Worm (Caenorhabditis elegans) whole organism, L2 larva: Measurements from ENCODE around the gene lips-12.

ENCODE experiments used
- C34F6.9 ChIP-seq: fragments of 150-350 bp; optimal IDR thresholded peaks from 2 replicates; lab custom pipeline; 2014; ENCODE audit warnings: missing biosample characterization, missing genetic modification characterization
- F13H6.1 ChIP-seq: sonication (generic microtip); optimal IDR thresholded peaks from 2 replicates; lab custom pipeline; 2016; ENCODE audit warnings: missing genetic modification characterization, missing compliant biosample characterization
- R02D3.7 ChIP-seq: fragments of 150-350 bp; optimal IDR thresholded peaks from 2 replicates; lab custom pipeline; 2014; ENCODE audit warnings: missing biosample characterization, missing genetic modification characterization
- Y55F3AM.14 ChIP-seq: fragments of 200-800 bp; sonication (Bioruptor generic); optimal IDR thresholded peaks from 2 replicates; lab custom pipeline; 2018; ENCODE audit warnings: mild to moderate bottlenecking, missing genetic modification characterization, missing compliant biosample characterization
- ZK546.5 ChIP-seq: sonication (generic microtip); optimal IDR thresholded peaks from 2 replicates; lab custom pipeline; 2017; ENCODE audit warnings: missing biosample characterization, missing genetic modification characterization
- alr-1 ChIP-seq: fragments of 150-350 bp; optimal IDR thresholded peaks from 2 replicates; lab custom pipeline; 2014; ENCODE audit warnings: missing biosample characterization, missing genetic modification characterization
- aly-2 ChIP-seq: fragments of 150-350 bp; optimal IDR thresholded peaks from 2 replicates; lab custom pipeline; 2014; ENCODE audit warnings: missing biosample characterization, missing genetic modification characterization
- ama-1 ChIP-seq: fragments of 150-350 bp; optimal IDR thresholded peaks from 2 replicates; lab custom pipeline; 2018; ENCODE audit warnings: inconsistent platforms
- blmp-1 ChIP-seq: sonication (generic microtip); optimal IDR thresholded peaks from 2 replicates; lab custom pipeline; 2017; ENCODE audit warnings: missing genetic modification characterization, mild to moderate bottlenecking, missing compliant biosample characterization, antibody characterized with exemption, moderate library complexity; ENCODE audit not compliant: insufficient read depth
- ceh-16 ChIP-seq: fragments of 150-350 bp; optimal IDR thresholded peaks from 2 replicates; lab custom pipeline; 2014; ENCODE audit warnings: missing biosample characterization, missing genetic modification characterization
- ceh-82 ChIP-seq: fragments of 150-350 bp; optimal IDR thresholded peaks from 2 replicates; lab custom pipeline; 2014; ENCODE audit warnings: missing biosample characterization, missing genetic modification characterization
- crh-2 ChIP-seq: sonication (generic microtip); optimal IDR thresholded peaks from 2 replicates; lab custom pipeline; 2017; ENCODE audit warnings: missing biosample characterization, missing genetic modification characterization
- dmd-4 ChIP-seq: sonication (generic microtip); optimal IDR thresholded peaks from 2 replicates; lab custom pipeline; 2017; ENCODE audit warnings: missing biosample characterization, missing genetic modification characterization
- egl-27 ChIP-seq: sonication (generic microtip); optimal IDR thresholded peaks from 3 replicates; lab custom pipeline; 2017; ENCODE audit warnings: missing biosample characterization, missing genetic modification reagents, missing genetic modification characterization
- elt-1 ChIP-seq: fragments of 150-350 bp; optimal IDR thresholded peaks from 2 replicates; lab custom pipeline; 2014; ENCODE audit warnings: missing biosample characterization, missing genetic modification characterization
- elt-3 ChIP-seq: sonication (generic microtip); optimal IDR thresholded peaks from 2 replicates; lab custom pipeline; 2017; ENCODE audit warnings: missing biosample characterization, missing genetic modification characterization
- gmeb-1 ChIP-seq: fragments of 150-350 bp; optimal IDR thresholded peaks from 2 replicates; lab custom pipeline; 2014; ENCODE audit warnings: missing biosample characterization, missing genetic modification characterization
- lin-11 ChIP-seq: fragments of 150-350 bp; sonication (generic microtip); optimal IDR thresholded peaks from 2 replicates; lab custom pipeline; 2014; ENCODE audit warnings: missing biosample characterization, missing genetic modification characterization, inconsistent platforms, mixed read lengths
- lin-13 ChIP-seq: fragments of 150-350 bp; optimal IDR thresholded peaks from 2 replicates; lab custom pipeline; 2014; ENCODE audit warnings: missing biosample characterization, missing genetic modification reagents, missing genetic modification characterization
- lin-39 ChIP-seq: fragments of 150-350 bp; optimal IDR thresholded peaks from 2 replicates; lab custom pipeline; 2014; ENCODE audit warnings: missing biosample characterization, missing genetic modification reagents, missing genetic modification characterization
- lsy-2 ChIP-seq, 2 experiments: fragments of 150-350 bp in 1 of 2; sonication (generic microtip) in 1 of 2; optimal IDR thresholded peaks; 2 replicates each; lab custom pipeline; 2014 to 2017; ENCODE audit warnings: missing biosample characterization in 2 of 2, missing genetic modification characterization in 2 of 2
- mab-5 ChIP-seq: fragments of 150-350 bp; optimal IDR thresholded peaks from 2 replicates; lab custom pipeline; 2014; ENCODE audit warnings: missing biosample characterization, missing genetic modification characterization
- mbf-1 ChIP-seq: sonication (generic microtip); optimal IDR thresholded peaks from 2 replicates; lab custom pipeline; 2017; ENCODE audit warnings: missing biosample characterization, missing genetic modification characterization
- mdl-1 ChIP-seq, 2 experiments: fragments of 150-350 bp in 1 of 2; sonication (generic microtip) in 1 of 2; optimal IDR thresholded peaks; 2 replicates each; lab custom pipeline; 2017; ENCODE audit warnings: missing biosample characterization in 2 of 2, missing genetic modification characterization in 2 of 2
- nhr-10 ChIP-seq: sonication (generic microtip); optimal IDR thresholded peaks from 2 replicates; lab custom pipeline; 2017; ENCODE audit warnings: missing biosample characterization, missing genetic modification characterization
- nhr-11 ChIP-seq: fragments of 150-350 bp; optimal IDR thresholded peaks from 2 replicates; lab custom pipeline; 2014; ENCODE audit warnings: missing biosample characterization, missing genetic modification characterization
- nhr-12 ChIP-seq: fragments of 150-350 bp; optimal IDR thresholded peaks from 2 replicates; lab custom pipeline; 2014; ENCODE audit warnings: missing biosample characterization, missing genetic modification characterization
- nhr-129 ChIP-seq: fragments of 150-350 bp; optimal IDR thresholded peaks from 2 replicates; lab custom pipeline; 2014; ENCODE audit warnings: missing biosample characterization, missing genetic modification characterization
- nhr-21 ChIP-seq: fragments of 150-350 bp; optimal IDR thresholded peaks from 2 replicates; lab custom pipeline; 2014; ENCODE audit warnings: missing biosample characterization, missing genetic modification characterization
- nhr-23 ChIP-seq: fragments of 150-350 bp; optimal IDR thresholded peaks from 2 replicates; lab custom pipeline; 2014; ENCODE audit warnings: missing biosample characterization, missing genetic modification reagents, missing genetic modification characterization
- nhr-237 ChIP-seq: fragments of 150-350 bp; optimal IDR thresholded peaks from 2 replicates; lab custom pipeline; 2014; ENCODE audit warnings: missing biosample characterization, missing genetic modification characterization
- nhr-25 ChIP-seq: fragments of 150-350 bp; sonication (generic microtip); optimal IDR thresholded peaks from 3 replicates; lab custom pipeline; 2014; ENCODE audit warnings: missing biosample characterization, missing genetic modification characterization
- nhr-6 ChIP-seq: fragments of 150-350 bp; optimal IDR thresholded peaks from 2 replicates; lab custom pipeline; 2014; ENCODE audit warnings: missing biosample characterization, missing genetic modification characterization
- nhr-77 ChIP-seq: fragments of 150-350 bp; optimal IDR thresholded peaks from 2 replicates; lab custom pipeline; 2014; ENCODE audit warnings: missing biosample characterization, missing genetic modification characterization
- peb-1 ChIP-seq: fragments of 150-350 bp; optimal IDR thresholded peaks from 2 replicates; lab custom pipeline; 2014; ENCODE audit warnings: missing biosample characterization, missing genetic modification characterization
- sem-4 ChIP-seq: fragments of 150-350 bp; optimal IDR thresholded peaks from 2 replicates; lab custom pipeline; 2014; ENCODE audit warnings: missing biosample characterization, missing genetic modification reagents, missing genetic modification characterization
- skn-1 ChIP-seq: sonication (generic microtip); optimal IDR thresholded peaks from 2 replicates; lab custom pipeline; 2017; ENCODE audit warnings: missing biosample characterization, missing genetic modification characterization
- sma-3 ChIP-seq: sonication (generic microtip); optimal IDR thresholded peaks from 2 replicates; lab custom pipeline; 2016; ENCODE audit warnings: missing genetic modification reagents, missing genetic modification characterization, missing compliant biosample characterization
- sma-9 ChIP-seq, 2 experiments: fragments of 150-350 bp in 1 of 2; sonication (generic microtip) in 1 of 2; optimal IDR thresholded peaks; 2 replicates each; lab custom pipeline; 2014 to 2016; ENCODE audit warnings: missing genetic modification characterization in 2 of 2, mild to moderate bottlenecking in 1 of 2, missing biosample characterization in 1 of 2, missing compliant biosample characterization in 1 of 2, missing genetic modification reagents in 1 of 2, moderate library complexity in 1 of 2
- snpc-4 ChIP-seq: fragments of 150-350 bp; optimal IDR thresholded peaks from 2 replicates; lab custom pipeline; 2014; ENCODE audit warnings: missing biosample characterization, missing genetic modification characterization
- unc-39 ChIP-seq: fragments of 150-350 bp; optimal IDR thresholded peaks from 2 replicates; lab custom pipeline; 2014; ENCODE audit warnings: missing biosample characterization, missing genetic modification characterization
- unc-55 ChIP-seq: fragments of 150-350 bp; sonication (generic microtip); optimal IDR thresholded peaks from 3 replicates; lab custom pipeline; 2014; ENCODE audit warnings: missing biosample characterization, missing genetic modification reagents, missing genetic modification characterization
- unc-62 ChIP-seq: fragments of 150-350 bp; optimal IDR thresholded peaks from 2 replicates; lab custom pipeline; 2014; ENCODE audit warnings: missing biosample characterization, missing genetic modification reagents, missing genetic modification characterization
- zag-1 ChIP-seq: fragments of 150-350 bp; optimal IDR thresholded peaks from 2 replicates; lab custom pipeline; 2014; ENCODE audit warnings: missing biosample characterization, missing genetic modification characterization
- ztf-1 ChIP-seq: fragments of 200-800 bp; sonication (Bioruptor generic); conservative IDR thresholded peaks from 2 replicates; pipeline ENCODE4 v1.3.6; 2022; ENCODE audit warnings: missing genetic modification characterization, missing compliant biosample characterization
- ztf-11 ChIP-seq: sonication (generic microtip); optimal IDR thresholded peaks from 2 replicates; lab custom pipeline; 2017; ENCODE audit warnings: missing biosample characterization, missing genetic modification characterization
- ztf-4 ChIP-seq: fragments of 150-350 bp; optimal IDR thresholded peaks from 2 replicates; lab custom pipeline; 2014; ENCODE audit warnings: missing biosample characterization, missing genetic modification characterization

The lips-12 gene

ce11 chrII:1086479-1086878, 27.6 kb downstream of the lips-12 start:
- TF ChIP-seq sma-9 (GFP tag; optimal IDR thresholded peaks at IDR 0.05; lab: Kevin White, UChicago): peak; percentile 3
- TF ChIP-seq sma-9 (tag; optimal IDR thresholded peaks at IDR 0.05; lab: Kevin White, UChicago): no peak
- TF ChIP-seq lin-11 (tag; lab: Kevin White, UChicago): no peak
- TF ChIP-seq snpc-4 (tag; lab: Kevin White, UChicago): no peak
- TF ChIP-seq mdl-1 (tag; optimal IDR thresholded peaks at IDR 0.05; lab: Kevin White, UChicago): peak in 1 of 2 experiments; percentile 11
- no peak for TF ChIP-seq skn-1 (tag; lab: Kevin White, UChicago)
- no peak for TF ChIP-seq elt-3 (tag; lab: Kevin White, UChicago)
- no peak for TF ChIP-seq nhr-237 (tag; lab: Kevin White, UChicago)
- TF ChIP-seq blmp-1 (tag; lab: Kevin White, UChicago): no peak
- no peak for TF ChIP-seq lin-39
- no peak for TF ChIP-seq ceh-16
- no peak for TF ChIP-seq Y55F3AM.14 (GFP tag; lab: Kevin White, UChicago)
- no peak for TF ChIP-seq nhr-129
- no peak for TF ChIP-seq mab-5
- TF ChIP-seq crh-2: no peak
- no peak for TF ChIP-seq nhr-23
- peak; percentile 26 for TF ChIP-seq nhr-25

ce11 chrII:1085546-1085945, 28.5 kb downstream of the lips-12 start:
- TF ChIP-seq ceh-16: no peak
- TF ChIP-seq ama-1: no peak
- no peak for TF ChIP-seq blmp-1 (tag; lab: Kevin White, UChicago)
- no peak for TF ChIP-seq R02D3.7
- TF ChIP-seq snpc-4 (tag; lab: Kevin White, UChicago): no peak
- no peak for TF ChIP-seq ceh-82 (tag; lab: Kevin White, UChicago)
- TF ChIP-seq mab-5: no peak
- no peak for TF ChIP-seq nhr-23
- TF ChIP-seq gmeb-1 (tag; lab: Kevin White, UChicago): no peak

ce11 chrII:1084899-1085298, 29.1 kb downstream of the lips-12 start:
- peak; percentile 71 for TF ChIP-seq nhr-129
- TF ChIP-seq nhr-25: no peak
- TF ChIP-seq dmd-4 (tag; lab: Kevin White, UChicago): no peak
- no peak for TF ChIP-seq ztf-4
- TF ChIP-seq C34F6.9 (tag; lab: Kevin White, UChicago): peak; percentile 57
- no peak for TF ChIP-seq ztf-1 (GFP tag; lab: Robert Waterston, UW)
- no peak for TF ChIP-seq Y55F3AM.14 (GFP tag; lab: Kevin White, UChicago)
- no peak for TF ChIP-seq aly-2
- no peak for TF ChIP-seq nhr-10
- no peak for TF ChIP-seq mdl-1 (tag; optimal IDR thresholded peaks at IDR 0.05; lab: Kevin White, UChicago)
- peak; percentile 60 for TF ChIP-seq egl-27
- no peak for TF ChIP-seq sma-3 (GFP tag; lab: Kevin White, UChicago)
- TF ChIP-seq nhr-6 (tag; lab: Kevin White, UChicago): no peak
- TF ChIP-seq ztf-11 (tag; lab: Kevin White, UChicago): no peak
- TF ChIP-seq ZK546.5 (tag; lab: Kevin White, UChicago): no peak
- TF ChIP-seq unc-39 (tag; lab: Kevin White, UChicago): no peak
- peak; percentile 90 for TF ChIP-seq F13H6.1 (tag; lab: Kevin White, UChicago)
- TF ChIP-seq nhr-21 (tag; lab: Kevin White, UChicago): no peak
- TF ChIP-seq elt-1: no peak
- TF ChIP-seq zag-1 (tag; lab: Kevin White, UChicago): no peak
- TF ChIP-seq nhr-77 (tag; lab: Kevin White, UChicago): no peak
- TF ChIP-seq nhr-237 (tag; lab: Kevin White, UChicago): no peak
- no peak for TF ChIP-seq nhr-12 (tag; lab: Kevin White, UChicago)
- no peak for TF ChIP-seq ceh-16
- no peak for TF ChIP-seq snpc-4 (tag; lab: Kevin White, UChicago)
- TF ChIP-seq lin-11 (tag; lab: Kevin White, UChicago): no peak
- no peak for TF ChIP-seq ceh-82 (tag; lab: Kevin White, UChicago)
- no peak for TF ChIP-seq ama-1
- peak; percentile 48 for TF ChIP-seq crh-2
- TF ChIP-seq unc-55: peak; percentile 46
- TF ChIP-seq gmeb-1 (tag; lab: Kevin White, UChicago): no peak
- TF ChIP-seq unc-62: no peak
- TF ChIP-seq blmp-1 (tag; lab: Kevin White, UChicago): no peak
- no peak for TF ChIP-seq peb-1 (tag; lab: Kevin White, UChicago)
- peak; percentile 74 for TF ChIP-seq sma-9 (GFP tag; optimal IDR thresholded peaks at IDR 0.05; lab: Kevin White, UChicago)
- TF ChIP-seq sma-9 (tag; optimal IDR thresholded peaks at IDR 0.05; lab: Kevin White, UChicago): no peak
- peak; percentile 33 for TF ChIP-seq mab-5
- TF ChIP-seq nhr-11: no peak
- TF ChIP-seq lin-13 (GFP tag; lab: Kevin White, UChicago): peak; percentile 38
- TF ChIP-seq sem-4 (tag; lab: Kevin White, UChicago): no peak
- TF ChIP-seq R02D3.7: no peak
- TF ChIP-seq lin-39: no peak
- no peak for TF ChIP-seq skn-1 (tag; lab: Kevin White, UChicago)
- no peak for TF ChIP-seq nhr-23
- TF ChIP-seq alr-1 (tag; lab: Kevin White, UChicago): no peak
- TF ChIP-seq elt-3 (tag; lab: Kevin White, UChicago): no peak
- peak; percentile 30 to 69 for TF ChIP-seq lsy-2 (tag; optimal IDR thresholded peaks at IDR 0.05; lab: Kevin White, UChicago)
- TF ChIP-seq mbf-1 (tag; lab: Kevin White, UChicago): no peak
